Worm (Caenorhabditis elegans): ENCODE data around the gene sod-4.

ce11 chrIII:9521410-9522090, 21.4 kb upstream of the sod-4 start, which contains the start of the genes clu-1 and prp-40:
- TF ChIP-seq sea-2 (GFP tag; optimal IDR thresholded peaks at IDR 0.05): no peak
- no peak for TF ChIP-seq ama-1 (optimal IDR thresholded peaks at IDR 0.05)
- no peak for TF ChIP-seq aly-2 (tag; optimal IDR thresholded peaks at IDR 0.05)
- peak; percentile 90 for TF ChIP-seq snpc-4 (tag; optimal IDR thresholded peaks at IDR 0.05)
- TF ChIP-seq elt-3 (tag; optimal IDR thresholded peaks at IDR 0.05): no peak
- TF ChIP-seq nhr-25 (tag; optimal IDR thresholded peaks at IDR 0.05): peak; percentile 92
- TF ChIP-seq tbx-2 (tag; optimal IDR thresholded peaks at IDR 0.05): peak; percentile 62
- TF ChIP-seq fkh-10 (GFP tag; optimal IDR thresholded peaks at IDR 0.05): peak; percentile 69
- peak; percentile 36 for TF ChIP-seq elt-1 (tag; optimal IDR thresholded peaks at IDR 0.05)
